Fruit fly (Drosophila melanogaster) whole organism, embryonic: Measurements from ENCODE around the gene moody.

Experiments
- Asciz ChIP-seq: fragments of 200-800 bp; sonication (Bioruptor generic); optimal IDR thresholded peaks from 2 replicates; lab custom pipeline; 2017; ENCODE audit warnings: missing biosample characterization, mild to moderate bottlenecking, missing genetic modification characterization, missing genetic modification reagents
- Bdp1 ChIP-seq: fragments of 200-800 bp; sonication (Bioruptor generic); optimal IDR thresholded peaks from 3 replicates; lab custom pipeline; 2016; ENCODE audit warnings: missing biosample characterization, missing genetic modification characterization
- CG11247 ChIP-seq: fragments of 200-800 bp; sonication (Bioruptor generic); IDR thresholded peaks from 2 replicates; pipeline ENCODE4 v1.3.6; 2022; ENCODE audit warnings: missing biosample characterization, missing genetic modification characterization
- CG12104 ChIP-seq: fragments of 200-800 bp; sonication (Bioruptor generic); optimal IDR thresholded peaks from 3 replicates; lab custom pipeline; 2016; ENCODE audit warnings: missing biosample characterization, missing genetic modification characterization
- CG12744 ChIP-seq: fragments of 200-800 bp; sonication (Bioruptor generic); optimal IDR thresholded peaks from 2 replicates; lab custom pipeline; 2016; ENCODE audit warnings: missing biosample characterization, missing genetic modification characterization
- CG12942 ChIP-seq: fragments of 200-800 bp; sonication (Bioruptor generic); optimal IDR thresholded peaks from 3 replicates; lab custom pipeline; 2016; ENCODE audit warnings: missing biosample characterization, missing genetic modification characterization
- CG13894 ChIP-seq: fragments of 200-800 bp; sonication (Bioruptor generic); optimal IDR thresholded peaks from 3 replicates; lab custom pipeline; 2018; ENCODE audit warnings: missing biosample characterization, mild to moderate bottlenecking, missing genetic modification characterization, moderate library complexity
- CG1529 ChIP-seq: fragments of 200-800 bp; sonication (Bioruptor generic); optimal IDR thresholded peaks from 3 replicates; lab custom pipeline; 2018; ENCODE audit warnings: missing biosample characterization, missing genetic modification characterization
- CG17612 ChIP-seq: fragments of 200-800 bp; sonication (Bioruptor generic); IDR thresholded peaks from 2 replicates; pipeline ENCODE4 v1.3.6; 2022; ENCODE audit warnings: missing biosample characterization, missing genetic modification characterization
- CG17912 ChIP-seq: fragments of 200-800 bp; sonication (Bioruptor generic); optimal IDR thresholded peaks from 2 replicates; lab custom pipeline; 2018; ENCODE audit warnings: missing biosample characterization, mild to moderate bottlenecking, missing genetic modification characterization
- CG18476 ChIP-seq: fragments of 200-800 bp; sonication (Bioruptor generic); optimal IDR thresholded peaks from 2 replicates; lab custom pipeline; 2016; ENCODE audit warnings: missing biosample characterization, mild to moderate bottlenecking, missing genetic modification characterization
- CG2120 ChIP-seq: fragments of 200-800 bp; sonication (Bioruptor generic); optimal IDR thresholded peaks from 3 replicates; lab custom pipeline; 2016; ENCODE audit warnings: missing biosample characterization, missing genetic modification characterization
- CG2712 ChIP-seq: fragments of 200-800 bp; optimal IDR thresholded peaks from 3 replicates; lab custom pipeline; 2019; ENCODE audit warnings: missing biosample characterization, mild to moderate bottlenecking, missing genetic modification characterization, moderate library complexity
- CG2889 ChIP-seq: fragments of 200-800 bp; sonication (Bioruptor generic); IDR thresholded peaks from 3 replicates; pipeline ENCODE4 v1.3.6; 2022; ENCODE audit warnings: missing biosample characterization, missing genetic modification characterization
- CG32532 ChIP-seq: fragments of 200-800 bp; sonication (Bioruptor generic); IDR thresholded peaks from 2 replicates; pipeline ENCODE4 v1.3.6; 2022; ENCODE audit warnings: missing biosample characterization, missing genetic modification characterization
- CG33213 ChIP-seq: fragments of 200-800 bp; sonication (Bioruptor generic); optimal IDR thresholded peaks from 3 replicates; lab custom pipeline; 2016; ENCODE audit warnings: missing biosample characterization, missing genetic modification characterization
- CG34422 ChIP-seq: fragments of 200-800 bp; sonication (Bioruptor generic); IDR thresholded peaks from 3 replicates; pipeline ENCODE4 v1.3.6; 2022; ENCODE audit warnings: missing biosample characterization, missing genetic modification characterization
- CG3726 ChIP-seq: fragments of 200-800 bp; sonication (Bioruptor generic); IDR thresholded peaks from 3 replicates; pipeline ENCODE4, ENCODE4 v1.3.6; 2022; ENCODE audit warnings: missing biosample characterization, missing genetic modification characterization
- CG4328 ChIP-seq: fragments of 200-800 bp; sonication (Bioruptor generic); optimal IDR thresholded peaks from 3 replicates; lab custom pipeline; 2017; ENCODE audit warnings: missing biosample characterization, missing genetic modification reagents, missing genetic modification characterization
- CG4404 ChIP-seq: fragments of 200-800 bp; sonication (Bioruptor generic); IDR thresholded peaks from 2 replicates; pipeline ENCODE4 v1.3.6; 2022; ENCODE audit warnings: missing biosample characterization, missing genetic modification characterization
- CG4820 ChIP-seq: fragments of 200-800 bp; sonication (Bioruptor generic); optimal IDR thresholded peaks from 3 replicates; lab custom pipeline; 2016; ENCODE audit warnings: missing biosample characterization, missing genetic modification characterization
- CG6254 ChIP-seq: fragments of 200-800 bp; sonication (Bioruptor generic); optimal IDR thresholded peaks from 3 replicates; lab custom pipeline; 2017; ENCODE audit warnings: mild to moderate bottlenecking, missing biosample characterization, missing genetic modification reagents, missing genetic modification characterization
- CG6683 ChIP-seq: fragments of 200-800 bp; sonication (Bioruptor generic); optimal IDR thresholded peaks from 2 replicates; lab custom pipeline; 2017; ENCODE audit warnings: missing biosample characterization, mild to moderate bottlenecking, missing genetic modification characterization, missing genetic modification reagents
- CG8944 ChIP-seq: fragments of 200-800 bp; sonication (Bioruptor generic); optimal IDR thresholded peaks from 3 replicates; lab custom pipeline; 2016; ENCODE audit warnings: missing biosample characterization, missing genetic modification characterization
- Chrac-16 ChIP-seq: fragments of 200-800 bp; sonication (Bioruptor generic); optimal IDR thresholded peaks from 3 replicates; lab custom pipeline; 2016; ENCODE audit warnings: missing biosample characterization, missing genetic modification characterization
- ERR ChIP-seq: fragments of 200-800 bp; sonication (Bioruptor generic); optimal IDR thresholded peaks from 2 replicates; lab custom pipeline; 2016; ENCODE audit warnings: missing biosample characterization, missing genetic modification characterization
- H2.0 ChIP-seq: fragments of 200-800 bp; sonication (Bioruptor generic); IDR thresholded peaks from 2 replicates; pipeline ENCODE4 v1.3.6; 2022; ENCODE audit warnings: missing biosample characterization, missing genetic modification characterization
- HHEX ChIP-seq: fragments of 200-800 bp; sonication (Bioruptor generic); optimal IDR thresholded peaks from 3 replicates; lab custom pipeline; 2017; ENCODE audit warnings: missing biosample characterization, mild to moderate bottlenecking, missing genetic modification characterization, missing genetic modification reagents
- HmgD ChIP-seq: fragments of 200-800 bp; sonication (Bioruptor generic); optimal IDR thresholded peaks from 3 replicates; lab custom pipeline; 2016; ENCODE audit warnings: missing biosample characterization, missing genetic modification characterization
- HmgZ ChIP-seq: fragments of 200-800 bp; sonication (Bioruptor generic); optimal IDR thresholded peaks from 2 replicates; lab custom pipeline; 2018; ENCODE audit warnings: missing biosample characterization, mild to moderate bottlenecking, missing genetic modification characterization
- Hr39 ChIP-seq: fragments of >200 bp; optimal IDR thresholded peaks from 2 replicates; lab custom pipeline; 2017
- Hr51 ChIP-seq, 2 experiments: fragments of 200-800 bp; sonication (Bioruptor generic); optimal IDR thresholded peaks; 2 replicates in 1 of 2; 3 replicates in 1 of 2; lab custom pipeline; 2016 to 2018; ENCODE audit warnings: missing biosample characterization in 2 of 2, missing genetic modification characterization in 2 of 2, mild to moderate bottlenecking in 1 of 2, moderate library complexity in 1 of 2
- Hr78 ChIP-seq, 2 experiments: fragments of 200-800 bp in 1 of 2; fragments of >200 bp in 1 of 2; sonication (Bioruptor generic) in 1 of 2; optimal IDR thresholded peaks; 2 replicates each; lab custom pipeline; 2017 to 2019; ENCODE audit warnings: missing biosample characterization in 2 of 2, missing genetic modification characterization in 2 of 2, mild to moderate bottlenecking in 1 of 2, moderate library complexity in 1 of 2
- Myb ChIP-seq: fragments of 200-800 bp; sonication (Bioruptor generic); optimal IDR thresholded peaks from 2 replicates; lab custom pipeline; 2016; ENCODE audit warnings: missing biosample characterization, missing genetic modification characterization
- Nf-YC ChIP-seq: fragments of 200-800 bp; optimal IDR thresholded peaks from 3 replicates; lab custom pipeline; 2019; ENCODE audit warnings: missing biosample characterization, mild to moderate bottlenecking, missing genetic modification characterization, moderate library complexity
- Oaz ChIP-seq: fragments of 200-800 bp; sonication (Bioruptor generic); IDR thresholded peaks from 2 replicates; pipeline ENCODE4 v1.3.6; 2022; ENCODE audit warnings: missing biosample characterization, missing genetic modification characterization
- Ptx1 ChIP-seq: fragments of 200-800 bp; sonication (Bioruptor generic); IDR thresholded peaks from 2 replicates; pipeline ENCODE4 v1.3.6; 2022; ENCODE audit warnings: missing biosample characterization, missing genetic modification characterization
- Rx ChIP-seq: fragments of 200-800 bp; sonication (Bioruptor generic); IDR thresholded peaks from 2 replicates; pipeline ENCODE4 v1.3.6; 2022; ENCODE audit warnings: missing biosample characterization, missing genetic modification characterization
- Side ChIP-seq: fragments of 200-800 bp; sonication (Bioruptor generic); optimal IDR thresholded peaks from 2 replicates; lab custom pipeline; 2016; ENCODE audit warnings: missing biosample characterization, missing genetic modification characterization
- Xrp1 ChIP-seq: fragments of 200-800 bp; sonication (Bioruptor generic); IDR thresholded peaks from 2 replicates; pipeline ENCODE4 v1.3.6; 2022; ENCODE audit warnings: missing biosample characterization, missing genetic modification characterization
- btn ChIP-seq: fragments of 200-800 bp; sonication (Bioruptor generic); optimal IDR thresholded peaks from 2 replicates; lab custom pipeline; 2016; ENCODE audit warnings: missing biosample characterization, missing genetic modification characterization
- caup ChIP-seq: fragments of 200-800 bp; sonication (Bioruptor generic); optimal IDR thresholded peaks from 3 replicates; lab custom pipeline; 2017; ENCODE audit warnings: missing biosample characterization, mild to moderate bottlenecking, missing genetic modification characterization, moderate library complexity; ENCODE audit not compliant: severe bottlenecking
- chinmo ChIP-seq: fragments of 200-800 bp; sonication (Bioruptor generic); IDR thresholded peaks from 4 replicates; pipeline ENCODE4 v1.3.6; 2022; ENCODE audit warnings: missing biosample characterization, missing genetic modification characterization; ENCODE audit not compliant: partially characterized antibody
- danr ChIP-seq: fragments of 200-800 bp; sonication (Bioruptor generic); IDR thresholded peaks from 2 replicates; pipeline ENCODE4 v1.3.6; 2022; ENCODE audit warnings: missing biosample characterization, missing genetic modification characterization
- dati ChIP-seq: fragments of 200-800 bp; sonication (Bioruptor generic); IDR thresholded peaks from 2 replicates; pipeline ENCODE4 v1.3.6; 2022; ENCODE audit warnings: missing biosample characterization, missing genetic modification characterization
- disco-r ChIP-seq: fragments of 200-800 bp; sonication (Bioruptor generic); optimal IDR thresholded peaks from 2 replicates; lab custom pipeline; 2016; ENCODE audit warnings: missing biosample characterization, missing genetic modification characterization
- h ChIP-seq: fragments of >200 bp; optimal IDR thresholded peaks from 2 replicates; lab custom pipeline; 2017
- luna ChIP-seq: fragments of 200-800 bp; sonication (Bioruptor generic); optimal IDR thresholded peaks from 2 replicates; lab custom pipeline; 2016; ENCODE audit warnings: missing biosample characterization, missing genetic modification characterization
- oc ChIP-seq: fragments of 200-800 bp; sonication (Bioruptor generic); optimal IDR thresholded peaks from 2 replicates; lab custom pipeline; 2018; ENCODE audit warnings: missing biosample characterization, mild to moderate bottlenecking, missing genetic modification characterization, moderate library complexity
- salm ChIP-seq: fragments of 200-800 bp; sonication (Bioruptor generic); optimal IDR thresholded peaks from 2 replicates; lab custom pipeline; 2018; ENCODE audit warnings: missing biosample characterization, mild to moderate bottlenecking, missing genetic modification characterization
- twi ChIP-seq: fragments of 200-800 bp; optimal IDR thresholded peaks from 2 replicates; lab custom pipeline; 2019; ENCODE audit warnings: missing biosample characterization, mild to moderate bottlenecking, missing genetic modification characterization, moderate library complexity
- vvl ChIP-seq: fragments of 200-800 bp; sonication (Bioruptor generic); IDR thresholded peaks from 2 replicates; pipeline ENCODE4 v1.3.6; 2022; ENCODE audit warnings: missing biosample characterization, missing genetic modification characterization

The moody gene

DNA sequence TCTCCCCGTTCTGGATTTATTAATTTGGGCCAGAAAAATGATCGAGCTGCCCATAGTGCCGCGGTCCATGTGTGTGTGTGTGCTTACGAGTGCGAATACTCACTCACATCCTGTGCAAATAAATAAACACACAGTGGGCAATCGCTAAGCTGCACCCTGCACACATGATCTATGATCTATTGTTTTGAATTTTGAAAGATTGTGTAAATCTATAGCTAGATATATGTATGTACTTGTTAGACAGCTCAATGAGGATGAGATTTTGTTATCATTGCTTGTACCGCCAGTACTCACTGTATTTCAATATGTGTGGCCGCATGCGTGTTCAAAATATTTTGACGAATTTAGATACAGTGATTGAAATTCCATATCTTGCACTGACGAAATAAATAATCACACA lies 33.2 kb upstream of the moody start (continued):
- TF ChIP-seq btn (GFP tag; lab: Kevin White, UChicago) (no peak), salm (tag; lab: Kevin White, UChicago) (no peak), h (no peak), Hr78 (GFP tag; optimal IDR thresholded peaks at IDR 0.05; lab: Kevin White, UChicago) (no peak), CG6254 (GFP tag; lab: Kevin White, UChicago) (no peak), CG4328 (GFP tag; lab: Kevin White, UChicago) (no peak), Hr51 (GFP tag; optimal IDR thresholded peaks at IDR 0.05; lab: Kevin White, UChicago) (peak; percentile 18 to 42), chinmo (no peak), CG32532 (GFP tag; lab: Robert Waterston, UW) (peak; percentile 86), disco-r (no peak), H2.0 (GFP tag; lab: Robert Waterston, UW) (peak; percentile 49), CG3726 (no peak), CG11247 (GFP tag; lab: Robert Waterston, UW) (peak; percentile 66), CG2120 (peak; percentile 86), CG2889 (GFP tag; lab: Robert Waterston, UW) (peak; percentile 52; the same call in 1 of the 3 replicates), caup (peak; percentile 42), Xrp1 (GFP tag; lab: Robert Waterston, UW) (peak; percentile 65), CG1529 (GFP tag; lab: Kevin White, UChicago) (no peak), CG4820 (GFP tag; lab: Kevin White, UChicago) (no peak), Myb (GFP tag; lab: Kevin White, UChicago) (peak; percentile 28), Ptx1 (GFP tag; lab: Robert Waterston, UW) (peak; percentile 64), Oaz (GFP tag; lab: Robert Waterston, UW) (no peak), ERR (GFP tag; lab: Kevin White, UChicago) (no peak), dati (0 out of 2 replicates have a peak, but pooled peaks have one; percentile 20), Side (GFP tag; lab: Kevin White, UChicago) (no peak), danr (no peak), CG12942 (no peak), Hr39 (no peak), HmgZ (peak; percentile 39), Nf-YC (no peak), luna (peak; percentile 21), CG6683 (GFP tag; lab: Kevin White, UChicago) (no peak), CG18476 (GFP tag; lab: Kevin White, UChicago) (no peak), HmgD (GFP tag; lab: Kevin White, UChicago) (peak; percentile 36), Asciz (GFP tag; lab: Kevin White, UChicago) (peak; percentile 2), CG17612 (GFP tag; lab: Robert Waterston, UW) (no peak), CG12104 (GFP tag; lab: Kevin White, UChicago) (no peak), CG8944 (peak; percentile 29), HHEX (GFP tag; lab: Kevin White, UChicago) (peak; percentile 58), CG34422 (GFP tag; lab: Robert Waterston, UW) (peak; percentile 25; the same call in 1 of the 3 replicates), vvl (GFP tag; lab: Robert Waterston, UW) (peak; percentile 55), CG13894 (tag; lab: Kevin White, UChicago) (peak; percentile 14), Chrac-16 (GFP tag; lab: Kevin White, UChicago) (peak; percentile 48), CG4404 (GFP tag; lab: Robert Waterston, UW) (peak; percentile 49), Bdp1 (GFP tag; lab: Kevin White, UChicago) (no peak), CG12744 (GFP tag; lab: Kevin White, UChicago) (no peak), CG2712 (tag; lab: Kevin White, UChicago) (peak; percentile 18), CG17912 (GFP tag; lab: Kevin White, UChicago) (no peak), CG33213 (GFP tag; lab: Kevin White, UChicago) (peak; percentile 7), Rx (GFP tag; lab: Robert Waterston, UW) (peak; percentile 41; the same call in 1 of the 2 replicates), oc (no peak), twi (no peak)
